Worm (Caenorhabditis elegans) whole organism, L3 larva: ENCODE data around the gene F53F1.2.

Experiments
- ama-1 ChIP-seq: fragments of 150-350 bp; optimal IDR thresholded peaks from 2 replicates; lab custom pipeline; 2018
- ceh-28 ChIP-seq: fragments of 150-350 bp; optimal IDR thresholded peaks from 2 replicates; lab custom pipeline; 2014; ENCODE audit warnings: missing biosample characterization, missing genetic modification reagents, missing genetic modification characterization
- daf-12 ChIP-seq: fragments of 150-350 bp; optimal IDR thresholded peaks from 2 replicates; lab custom pipeline; 2014; ENCODE audit warnings: missing biosample characterization, missing genetic modification reagents, missing genetic modification characterization
- egl-27 ChIP-seq: sonication (generic microtip); optimal IDR thresholded peaks from 4 replicates; lab custom pipeline; 2017; ENCODE audit warnings: missing biosample characterization, missing genetic modification reagents, missing genetic modification characterization
- fkh-10 ChIP-seq: sonication (generic microtip); optimal IDR thresholded peaks from 2 replicates; lab custom pipeline; 2017; ENCODE audit warnings: missing biosample characterization, missing genetic modification reagents, missing genetic modification characterization
- nhr-12 ChIP-seq: fragments of 150-350 bp; optimal IDR thresholded peaks from 2 replicates; lab custom pipeline; 2014; ENCODE audit warnings: missing biosample characterization, missing genetic modification characterization
- nhr-23 ChIP-seq: fragments of 150-350 bp; optimal IDR thresholded peaks from 2 replicates; lab custom pipeline; 2014; ENCODE audit warnings: missing biosample characterization, missing genetic modification reagents, missing genetic modification characterization
- pha-4 ChIP-seq: fragments of 150-350 bp; optimal IDR thresholded peaks from 2 replicates; lab custom pipeline; 2014; ENCODE audit warnings: missing biosample characterization, missing genetic modification reagents, missing genetic modification characterization
- snpc-4 ChIP-seq: fragments of 150-350 bp; optimal IDR thresholded peaks from 2 replicates; lab custom pipeline; 2014; ENCODE audit warnings: missing biosample characterization, missing genetic modification characterization
- ztf-11 ChIP-seq: fragments of 150-350 bp; optimal IDR thresholded peaks from 2 replicates; lab custom pipeline; 2014; ENCODE audit warnings: missing biosample characterization, missing genetic modification characterization

DNA sequence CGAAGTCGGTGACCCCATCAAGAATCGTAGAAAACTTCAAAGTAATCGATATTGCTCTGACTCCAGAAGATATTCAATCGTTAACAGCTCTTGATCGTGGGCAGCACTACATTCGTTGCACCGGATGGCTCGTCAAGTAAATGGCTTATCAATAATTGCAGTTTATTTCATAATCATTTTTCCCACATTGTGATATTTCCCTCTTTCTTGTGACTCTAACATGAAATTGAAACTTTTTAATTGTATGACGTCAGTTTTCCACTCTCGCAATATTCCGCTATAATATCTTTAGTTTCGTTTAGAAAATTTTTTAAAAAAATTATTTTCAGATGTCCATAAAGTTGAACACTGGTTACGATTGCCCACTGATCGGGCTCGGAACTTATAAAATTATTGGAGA is 1.3 kb downstream of the F53F1.2 start, which contains the start of gene F53F1.3:
- no peak for TF ChIP-seq fkh-10 (GFP tag; lab: Kevin White, UChicago)
- TF ChIP-seq ceh-28 (tag; lab: Kevin White, UChicago) = no peak
- no peak for TF ChIP-seq egl-27 (tag; lab: Kevin White, UChicago)
- no peak for TF ChIP-seq pha-4 (tag; lab: Kevin White, UChicago)
- TF ChIP-seq snpc-4 (tag; lab: Kevin White, UChicago) = no peak
- no peak for TF ChIP-seq ztf-11 (tag; lab: Kevin White, UChicago)
- no peak for TF ChIP-seq nhr-23 (tag; lab: Kevin White, UChicago)
- TF ChIP-seq daf-12 (tag; lab: Kevin White, UChicago) = no peak
- no peak for TF ChIP-seq ama-1 (lab: Kevin White, UChicago)
- TF ChIP-seq nhr-12 (tag; lab: Kevin White, UChicago) = no peak
